Fruit fly (Drosophila melanogaster) whole organism, wandering third instar larva: ENCODE measurements around the gene CG32483.

Experiments used
- CG32264 ChIP-seq: fragments of 200-800 bp; sonication (Bioruptor generic); optimal IDR thresholded peaks from 2 replicates; lab custom pipeline; 2016; ENCODE audit warnings: missing biosample characterization, missing genetic modification characterization
- GATAd ChIP-seq: sonication (Bioruptor generic); optimal IDR thresholded peaks from 2 replicates; lab custom pipeline; 2016; ENCODE audit warnings: missing biosample characterization, missing genetic modification characterization
- Jra ChIP-seq: sonication (Bioruptor generic); optimal IDR thresholded peaks from 2 replicates; lab custom pipeline; 2016; ENCODE audit warnings: missing biosample characterization, missing genetic modification characterization
- br ChIP-seq: fragments of 200-800 bp; sonication (Bioruptor generic); optimal IDR thresholded peaks from 2 replicates; lab custom pipeline; 2016; ENCODE audit warnings: missing biosample characterization, missing genetic modification characterization
- dmrt93B ChIP-seq: fragments of 200-800 bp; sonication (Bioruptor generic); optimal IDR thresholded peaks from 2 replicates; lab custom pipeline; 2018; ENCODE audit warnings: missing biosample characterization, mild to moderate bottlenecking, missing genetic modification characterization
- dsf ChIP-seq: sonication (Bioruptor generic); optimal IDR thresholded peaks from 2 replicates; lab custom pipeline; 2016; ENCODE audit warnings: missing biosample characterization, missing genetic modification characterization, borderline replicate concordance
- h ChIP-seq: fragments of 200-800 bp; sonication (Bioruptor generic); optimal IDR thresholded peaks from 3 replicates; lab custom pipeline; 2016; ENCODE audit warnings: missing biosample characterization, mild to moderate bottlenecking, missing genetic modification characterization
- pan ChIP-seq: fragments of >200 bp; optimal IDR thresholded peaks from 2 replicates; lab custom pipeline; 2017
- psq ChIP-seq: fragments of 200-800 bp; sonication (Bioruptor generic); optimal IDR thresholded peaks from 3 replicates; lab custom pipeline; 2017; ENCODE audit warnings: missing biosample characterization, mild to moderate bottlenecking, missing genetic modification characterization, moderate library complexity
- usp ChIP-seq: fragments of >200 bp; optimal IDR thresholded peaks from 2 replicates; lab custom pipeline; 2017; ENCODE audit warnings: missing biosample characterization, missing genetic modification characterization

- no peak for TF ChIP-seq h
- no peak for TF ChIP-seq dmrt93B (GFP tag; lab: Kevin White, UChicago)
- no peak for TF ChIP-seq usp (GFP tag; lab: Kevin White, UChicago)
- TF ChIP-seq pan (lab: Kevin White, UChicago): no peak
- TF ChIP-seq GATAd (GFP tag; lab: Kevin White, UChicago): no peak
- no peak for TF ChIP-seq dsf (GFP tag; lab: Kevin White, UChicago)
- TF ChIP-seq CG32264 (GFP tag; lab: Kevin White, UChicago): no peak
- no peak for TF ChIP-seq psq (GFP tag; lab: Kevin White, UChicago)
- TF ChIP-seq br: no peak
- TF ChIP-seq Jra (GFP tag; lab: Kevin White, UChicago): no peak
These were observed 45.4 kb upstream of the CG32483 start for dm6 chr3L:735315-735714.
